Fruit fly (Drosophila melanogaster) whole organism, embryonic: Measurements from ENCODE around the gene CG15283.

ENCODE experiments used
- Asciz ChIP-seq: fragments of 200-800 bp; sonication (Bioruptor generic); optimal IDR thresholded peaks from 2 replicates; lab custom pipeline; 2017; ENCODE audit warnings: missing biosample characterization, mild to moderate bottlenecking, missing genetic modification characterization, missing genetic modification reagents
- Awh ChIP-seq: fragments of 200-800 bp; sonication (Bioruptor generic); IDR thresholded peaks from 2 replicates; pipeline ENCODE4, ENCODE4 v1.3.6; 2022; ENCODE audit warnings: missing biosample characterization, missing genetic modification characterization
- CG10979 ChIP-seq: fragments of 200-800 bp; sonication (Bioruptor generic); optimal IDR thresholded peaks from 2 replicates; lab custom pipeline; 2018; ENCODE audit warnings: missing biosample characterization, mild to moderate bottlenecking, missing genetic modification characterization, moderate library complexity
- CG11093 ChIP-seq: fragments of 200-800 bp; sonication (Bioruptor generic); IDR thresholded peaks from 3 replicates; pipeline ENCODE4 v1.3.6; 2022; ENCODE audit warnings: missing biosample characterization, missing genetic modification characterization
- CG11504 ChIP-seq: fragments of 200-800 bp; sonication (Bioruptor generic); optimal IDR thresholded peaks from 3 replicates; lab custom pipeline; 2019; ENCODE audit warnings: missing biosample characterization, mild to moderate bottlenecking, missing genetic modification characterization, moderate library complexity
- CG12391 ChIP-seq: fragments of 200-800 bp; sonication (Bioruptor generic); optimal IDR thresholded peaks from 3 replicates; lab custom pipeline; 2018; ENCODE audit warnings: missing biosample characterization, mild to moderate bottlenecking, missing genetic modification characterization, moderate library complexity
- CG13894 ChIP-seq: fragments of 200-800 bp; sonication (Bioruptor generic); optimal IDR thresholded peaks from 3 replicates; lab custom pipeline; 2018; ENCODE audit warnings: missing biosample characterization, mild to moderate bottlenecking, missing genetic modification characterization, moderate library complexity
- CG15696 ChIP-seq: fragments of 200-800 bp; sonication (Bioruptor generic); optimal IDR thresholded peaks from 2 replicates; lab custom pipeline; 2019; ENCODE audit warnings: missing biosample characterization, mild to moderate bottlenecking, missing genetic modification characterization, moderate library complexity
- CG17328 ChIP-seq: fragments of 200-800 bp; sonication (Bioruptor generic); IDR thresholded peaks from 2 replicates; pipeline ENCODE4 v1.3.6; 2022; ENCODE audit warnings: missing biosample characterization, missing genetic modification characterization
- CG18262 ChIP-seq: fragments of 200-800 bp; optimal IDR thresholded peaks from 3 replicates; lab custom pipeline; 2019; ENCODE audit warnings: missing biosample characterization, mild to moderate bottlenecking, missing genetic modification characterization, moderate library complexity
- CG2875 ChIP-seq: fragments of 200-800 bp; sonication (Bioruptor generic); optimal IDR thresholded peaks from 2 replicates; lab custom pipeline; 2017; ENCODE audit warnings: missing biosample characterization, mild to moderate bottlenecking, missing genetic modification characterization, missing genetic modification reagents
- CG31365 ChIP-seq: fragments of 200-800 bp; sonication (Bioruptor generic); optimal IDR thresholded peaks from 2 replicates; lab custom pipeline; 2018; ENCODE audit warnings: missing biosample characterization, mild to moderate bottlenecking, missing genetic modification characterization
- CG4404 ChIP-seq: fragments of 200-800 bp; sonication (Bioruptor generic); IDR thresholded peaks from 2 replicates; pipeline ENCODE4 v1.3.6; 2022; ENCODE audit warnings: missing biosample characterization, missing genetic modification characterization
- CG8924 ChIP-seq: fragments of 200-800 bp; optimal IDR thresholded peaks from 3 replicates; lab custom pipeline; 2019; ENCODE audit warnings: missing biosample characterization, mild to moderate bottlenecking, missing genetic modification characterization, moderate library complexity
- CG9817 ChIP-seq: fragments of 200-800 bp; sonication (Bioruptor generic); optimal IDR thresholded peaks from 2 replicates; lab custom pipeline; 2018; ENCODE audit warnings: missing biosample characterization, mild to moderate bottlenecking, missing genetic modification characterization, moderate library complexity
- Camta ChIP-seq: fragments of 200-800 bp; sonication (Bioruptor generic); optimal IDR thresholded peaks from 2 replicates; lab custom pipeline; 2016; ENCODE audit warnings: missing biosample characterization, missing genetic modification characterization
- Deaf1 ChIP-seq: fragments of 200-800 bp; optimal IDR thresholded peaks from 3 replicates; lab custom pipeline; 2019; ENCODE audit warnings: missing biosample characterization, mild to moderate bottlenecking, missing genetic modification characterization, moderate library complexity
- Dfd ChIP-seq, 2 experiments: fragments of >200 bp; optimal IDR thresholded peaks; 2 replicates each; lab custom pipeline; 2017; ENCODE audit warnings: missing biosample characterization in 2 of 2, missing genetic modification characterization in 2 of 2
- E2f2 ChIP-seq: fragments of 200-800 bp; sonication (Bioruptor generic); IDR thresholded peaks from 2 replicates; pipeline ENCODE4 v1.3.6; 2022; ENCODE audit warnings: missing biosample characterization, missing genetic modification characterization
- Fer1 ChIP-seq: fragments of 200-800 bp; sonication (Bioruptor generic); optimal IDR thresholded peaks from 2 replicates; lab custom pipeline; 2017; ENCODE audit warnings: missing biosample characterization, mild to moderate bottlenecking, missing genetic modification characterization
- Meics ChIP-seq: fragments of 200-800 bp; sonication (Bioruptor generic); optimal IDR thresholded peaks from 2 replicates; lab custom pipeline; 2017; ENCODE audit warnings: missing biosample characterization, mild to moderate bottlenecking, missing genetic modification characterization
- Myb ChIP-seq: fragments of 200-800 bp; sonication (Bioruptor generic); optimal IDR thresholded peaks from 2 replicates; lab custom pipeline; 2016; ENCODE audit warnings: missing biosample characterization, missing genetic modification characterization
- NK7.1 ChIP-seq: fragments of 200-800 bp; sonication (Bioruptor generic); optimal IDR thresholded peaks from 3 replicates; lab custom pipeline; 2016; ENCODE audit warnings: missing biosample characterization, missing genetic modification characterization
- Optix ChIP-seq: fragments of 200-800 bp; sonication (Bioruptor generic); IDR thresholded peaks from 3 replicates; pipeline ENCODE4 v1.3.6; 2022; ENCODE audit warnings: missing biosample characterization, missing genetic modification characterization
- Ptx1 ChIP-seq: fragments of 200-800 bp; sonication (Bioruptor generic); IDR thresholded peaks from 2 replicates; pipeline ENCODE4 v1.3.6; 2022; ENCODE audit warnings: missing biosample characterization, missing genetic modification characterization
- Sry-δ ChIP-seq: fragments of 200-800 bp; sonication (Bioruptor generic); optimal IDR thresholded peaks from 2 replicates; lab custom pipeline; 2016; ENCODE audit warnings: missing biosample characterization, missing genetic modification characterization
- ab ChIP-seq: fragments of 200-800 bp; sonication (Bioruptor generic); optimal IDR thresholded peaks from 2 replicates; lab custom pipeline; 2016; ENCODE audit warnings: missing biosample characterization, missing genetic modification characterization
- ap ChIP-seq: fragments of 200-800 bp; sonication (Bioruptor generic); IDR thresholded peaks from 2 replicates; pipeline ENCODE4 v1.3.6; 2022; ENCODE audit warnings: missing biosample characterization, missing genetic modification characterization
- bsh ChIP-seq, 2 experiments: fragments of 200-800 bp; sonication (Bioruptor generic); optimal IDR thresholded peaks; 2 replicates each; lab custom pipeline; 2017 to 2018; ENCODE audit warnings: mild to moderate bottlenecking in 2 of 2, missing biosample characterization in 2 of 2, missing genetic modification characterization in 2 of 2, moderate library complexity in 1 of 2
- cato ChIP-seq: fragments of 200-800 bp; sonication (Bioruptor generic); optimal IDR thresholded peaks from 2 replicates; lab custom pipeline; 2016; ENCODE audit warnings: missing biosample characterization, missing genetic modification characterization, borderline replicate concordance
- chn ChIP-seq: fragments of 200-800 bp; sonication (Bioruptor generic); optimal IDR thresholded peaks from 2 replicates; lab custom pipeline; 2016; ENCODE audit warnings: missing biosample characterization, missing genetic modification characterization
- ci ChIP-seq: fragments of 200-800 bp; sonication (Bioruptor generic); IDR thresholded peaks from 3 replicates; pipeline ENCODE4 v1.3.6; 2022; ENCODE audit warnings: missing biosample characterization, missing genetic modification characterization
- cwo ChIP-seq: fragments of 200-800 bp; sonication (Bioruptor generic); optimal IDR thresholded peaks from 3 replicates; lab custom pipeline; 2017; ENCODE audit warnings: missing biosample characterization, missing genetic modification characterization, mild to moderate bottlenecking, moderate library complexity, missing genetic modification reagents
- dpn ChIP-seq, 2 experiments: fragments of 200-800 bp; sonication (Bioruptor generic); optimal IDR thresholded peaks; 3 replicates each; lab custom pipeline; 2016; ENCODE audit warnings: missing biosample characterization in 2 of 2, missing genetic modification characterization in 2 of 2
- fd3F ChIP-seq: fragments of 200-800 bp; sonication (Bioruptor generic); optimal IDR thresholded peaks from 2 replicates; lab custom pipeline; 2018; ENCODE audit warnings: missing biosample characterization, mild to moderate bottlenecking, missing genetic modification characterization, moderate library complexity
- fd96Cb ChIP-seq: fragments of 200-800 bp; sonication (Bioruptor generic); optimal IDR thresholded peaks from 2 replicates; lab custom pipeline; 2018; ENCODE audit warnings: missing biosample characterization, mild to moderate bottlenecking, missing genetic modification characterization, moderate library complexity
- hkb ChIP-seq, 2 experiments: fragments of 200-800 bp in 1 of 2; fragments of >200 bp in 1 of 2; sonication (Bioruptor generic) in 1 of 2; IDR thresholded peaks in 1 of 2; optimal IDR thresholded peaks in 1 of 2; 2 replicates each; pipeline versions ENCODE4 v1.3.6 to Lab custom; 2017 to 2022; ENCODE audit warnings: missing biosample characterization in 1 of 2, missing genetic modification characterization in 1 of 2
- mam ChIP-seq: fragments of 200-800 bp; sonication (Bioruptor generic); optimal IDR thresholded peaks from 3 replicates; lab custom pipeline; 2016; ENCODE audit warnings: missing biosample characterization, missing genetic modification characterization
- otp ChIP-seq: fragments of 200-800 bp; sonication (Bioruptor generic); IDR thresholded peaks from 3 replicates; pipeline ENCODE4, ENCODE4 v1.3.6; 2022; ENCODE audit warnings: missing biosample characterization, missing genetic modification characterization
- pb ChIP-seq: fragments of 200-800 bp; sonication (Bioruptor generic); optimal IDR thresholded peaks from 3 replicates; lab custom pipeline; 2016; ENCODE audit warnings: missing biosample characterization, missing genetic modification characterization
- ro ChIP-seq: fragments of 200-800 bp; sonication (Bioruptor generic); IDR thresholded peaks from 2 replicates; pipeline ENCODE4 v1.3.6; 2022; ENCODE audit warnings: missing biosample characterization, missing genetic modification characterization
- row ChIP-seq: fragments of 200-800 bp; sonication (Bioruptor generic); IDR thresholded peaks from 3 replicates; pipeline ENCODE4 v1.3.6; 2022; ENCODE audit warnings: missing biosample characterization, missing genetic modification characterization
- sc ChIP-seq, 3 experiments: fragments of >200 bp in 2 of 3; fragments of 200-800 bp in 1 of 3; sonication (Bioruptor generic) in 1 of 3; optimal IDR thresholded peaks; 2 replicates in 2 of 3; 3 replicates in 1 of 3; lab custom pipeline; 2017; ENCODE audit warnings: mild to moderate bottlenecking in 1 of 3, missing biosample characterization in 1 of 3, missing genetic modification characterization in 1 of 3, missing genetic modification reagents in 1 of 3
- scrt ChIP-seq: fragments of 200-800 bp; sonication (Bioruptor generic); optimal IDR thresholded peaks from 2 replicates; lab custom pipeline; 2018; ENCODE audit warnings: missing biosample characterization, mild to moderate bottlenecking, missing genetic modification characterization, moderate library complexity
- slp2 ChIP-seq: fragments of 200-800 bp; sonication (Bioruptor generic); optimal IDR thresholded peaks from 2 replicates; lab custom pipeline; 2016; ENCODE audit warnings: missing biosample characterization, missing genetic modification characterization
- twi ChIP-seq: fragments of 200-800 bp; optimal IDR thresholded peaks from 2 replicates; lab custom pipeline; 2019; ENCODE audit warnings: missing biosample characterization, mild to moderate bottlenecking, missing genetic modification characterization, moderate library complexity
- tx ChIP-seq: fragments of 200-800 bp; sonication (Bioruptor generic); optimal IDR thresholded peaks from 2 replicates; lab custom pipeline; 2016; ENCODE audit warnings: missing biosample characterization, missing genetic modification characterization

CG15283 gene

dm6 chr2L:14458187-14458899 is 7.6 kb upstream of the CG15283 start (continued):
- peak; percentile 20 for TF ChIP-seq Sry-δ (GFP tag; lab: Kevin White, UChicago)
- no peak for TF ChIP-seq sc (optimal IDR thresholded peaks at IDR 0.05; lab: Kevin White, UChicago)
- TF ChIP-seq sc (GFP tag; optimal IDR thresholded peaks at IDR 0.05; lab: Kevin White, UChicago), result peak; percentile 29
- no peak for TF ChIP-seq CG4404 (GFP tag; lab: Robert Waterston, UW)
- peak; percentile 54; the same call in 1 of the 2 replicates for TF ChIP-seq Awh (GFP tag; lab: Robert Waterston, UW)
- TF ChIP-seq tx (GFP tag; lab: Kevin White, UChicago), result peak; percentile 57
- TF ChIP-seq bsh (GFP tag; optimal IDR thresholded peaks at IDR 0.05; lab: Kevin White, UChicago), result peak in 1 of 2 experiments; percentile 80
- TF ChIP-seq twi (tag; lab: Kevin White, UChicago), result no peak
- TF ChIP-seq CG18262 (tag; lab: Kevin White, UChicago), result no peak
- peak; percentile 9 for TF ChIP-seq Myb (GFP tag; lab: Kevin White, UChicago)
- peak; percentile 3 for TF ChIP-seq Meics (GFP tag; lab: Kevin White, UChicago)
- peak; percentile 64; the same call in 1 of the 2 replicates for TF ChIP-seq CG17328 (GFP tag; lab: Robert Waterston, UW)
- no peak for TF ChIP-seq CG10979 (tag; lab: Kevin White, UChicago)
- TF ChIP-seq fd3F (GFP tag; lab: Kevin White, UChicago), result peak; percentile 15
- peak; percentile 47 for TF ChIP-seq CG9817
- no peak for TF ChIP-seq fd96Cb
- peak; percentile 63 for TF ChIP-seq mam (GFP tag; lab: Kevin White, UChicago)
- no peak for TF ChIP-seq cwo
- peak; percentile 56 for TF ChIP-seq chn (GFP tag; lab: Kevin White, UChicago)
- TF ChIP-seq slp2, result peak; percentile 65
- TF ChIP-seq Optix (GFP tag; lab: Robert Waterston, UW), result peak; percentile 71; the same call in 2 of the 3 replicates
- TF ChIP-seq CG11093 (GFP tag; lab: Robert Waterston, UW), result no peak
- no peak for TF ChIP-seq NK7.1 (GFP tag; lab: Kevin White, UChicago)
- peak; percentile 50; the same call in 1 of the 2 replicates for TF ChIP-seq E2f2 (GFP tag; lab: Robert Waterston, UW)
- TF ChIP-seq row, result peak; percentile 92
- no peak for TF ChIP-seq Dfd (GFP tag; optimal IDR thresholded peaks at IDR 0.05; lab: Kevin White, UChicago)
- TF ChIP-seq ro (GFP tag; lab: Robert Waterston, UW), result peak; percentile 58; the same call in 1 of the 2 replicates
- no peak for TF ChIP-seq CG15696 (tag; lab: Kevin White, UChicago)
- peak; percentile 22 for TF ChIP-seq Deaf1 (tag; lab: Kevin White, UChicago)
- no peak for TF ChIP-seq CG31365 (tag; lab: Kevin White, UChicago)

- TF ChIP-seq Ptx1 (peak; percentile 54), pb (GFP tag; lab: Kevin White, UChicago) (no peak), CG2875 (GFP tag; lab: Kevin White, UChicago) (no peak), CG12391 (tag; lab: Kevin White, UChicago) (peak; percentile 47), CG11504 (tag; lab: Kevin White, UChicago) (peak; percentile 68), CG8924 (tag; lab: Kevin White, UChicago) (peak; percentile 18), dpn (GFP tag; optimal IDR thresholded peaks at IDR 0.05; lab: Kevin White, UChicago) (peak in 1 of 2 experiments; percentile 28), cato (GFP tag; lab: Kevin White, UChicago) (no peak), bsh (GFP tag; optimal IDR thresholded peaks at IDR 0.05; lab: Kevin White, UChicago) (peak in 1 of 2 experiments; percentile 40), ap (peak; percentile 10; the same call in 1 of the 2 replicates), Fer1 (GFP tag; lab: Kevin White, UChicago) (peak; percentile 7), otp (GFP tag; lab: Robert Waterston, UW) (0 out of 3 replicates have a peak, but pooled peaks have one; percentile 53), CG13894 (tag; lab: Kevin White, UChicago) (no peak), ab (GFP tag; lab: Kevin White, UChicago) (no peak), ci (GFP tag; lab: Robert Waterston, UW) (peak; percentile 41; the same call in 1 of the 3 replicates), CG17328 (GFP tag; lab: Robert Waterston, UW) (peak; percentile 51; the same call in 1 of the 2 replicates), Asciz (peak; percentile 23), hkb (optimal IDR thresholded peaks at IDR 0.05; lab: Kevin White, UChicago) (no peak), hkb (GFP tag; IDR thresholded peaks at IDR 0.05; lab: Robert Waterston, UW) (peak; percentile 21; the same call in 1 of the 2 replicates), Camta (GFP tag; lab: Kevin White, UChicago) (peak; percentile 20), scrt (GFP tag; lab: Kevin White, UChicago) (no peak)
Measured at dm6 chr2L:14457414-14457813, 6.7 kb upstream of the CG15283 start.
